Worm (Caenorhabditis elegans) whole organism, L3 larva: ENCODE results near the gene C18H9.1.

Experiments used
- aly-2 ChIP-seq: fragments of 150-350 bp; optimal IDR thresholded peaks from 2 replicates; lab custom pipeline; 2014; ENCODE audit warnings: missing biosample characterization, missing genetic modification characterization
- ceh-82 ChIP-seq: fragments of 150-350 bp; optimal IDR thresholded peaks from 2 replicates; lab custom pipeline; 2014; ENCODE audit warnings: missing biosample characterization, missing genetic modification characterization
- egl-27 ChIP-seq: sonication (generic microtip); optimal IDR thresholded peaks from 4 replicates; lab custom pipeline; 2017; ENCODE audit warnings: missing biosample characterization, missing genetic modification reagents, missing genetic modification characterization
- egl-5 ChIP-seq: fragments of 150-350 bp; optimal IDR thresholded peaks from 2 replicates; lab custom pipeline; 2017; ENCODE audit warnings: missing biosample characterization, missing genetic modification reagents, missing genetic modification characterization, inconsistent platforms
- elt-2 ChIP-seq: sonication (generic microtip); optimal IDR thresholded peaks from 2 replicates; lab custom pipeline; 2016; ENCODE audit warnings: missing genetic modification reagents, mild to moderate bottlenecking, missing genetic modification characterization, missing compliant biosample characterization
- elt-3 ChIP-seq, 3 experiments: fragments of 150-350 bp in 1 of 3; sonication (generic microtip) in 2 of 3; optimal IDR thresholded peaks; 2 replicates in 2 of 3; 4 replicates in 1 of 3; lab custom pipeline; 2014 to 2017; ENCODE audit warnings: missing biosample characterization in 3 of 3, missing genetic modification characterization in 3 of 3
- eor-1 ChIP-seq, 2 experiments: fragments of 150-350 bp; optimal IDR thresholded peaks; 2 replicates each; lab custom pipeline; 2014 to 2018; ENCODE audit warnings: missing biosample characterization in 2 of 2, missing genetic modification characterization in 2 of 2
- fkh-10 ChIP-seq: sonication (generic microtip); optimal IDR thresholded peaks from 2 replicates; lab custom pipeline; 2017; ENCODE audit warnings: missing biosample characterization, missing genetic modification reagents, missing genetic modification characterization
- fkh-2 ChIP-seq: fragments of 150-350 bp; optimal IDR thresholded peaks from 2 replicates; lab custom pipeline; 2014; ENCODE audit warnings: missing biosample characterization, missing genetic modification reagents, missing genetic modification characterization
- fos-1 ChIP-seq: fragments of 150-350 bp; optimal IDR thresholded peaks from 2 replicates; lab custom pipeline; 2014; ENCODE audit warnings: missing biosample characterization, missing genetic modification characterization
- hmg-11 ChIP-seq: sonication (generic microtip); optimal IDR thresholded peaks from 2 replicates; lab custom pipeline; 2016; ENCODE audit warnings: missing genetic modification characterization, missing compliant biosample characterization
- jun-1 ChIP-seq: fragments of 150-350 bp; optimal IDR thresholded peaks from 2 replicates; lab custom pipeline; 2014; ENCODE audit warnings: missing biosample characterization, missing genetic modification reagents, missing genetic modification characterization
- lsy-12 ChIP-seq: sonication (generic microtip); optimal IDR thresholded peaks from 2 replicates; lab custom pipeline; 2016; ENCODE audit warnings: mild to moderate bottlenecking, missing genetic modification characterization, missing compliant biosample characterization
- mdl-1 ChIP-seq: fragments of 150-350 bp; optimal IDR thresholded peaks from 2 replicates; lab custom pipeline; 2014; ENCODE audit warnings: missing biosample characterization, missing genetic modification characterization
- nhr-12 ChIP-seq: fragments of 150-350 bp; optimal IDR thresholded peaks from 2 replicates; lab custom pipeline; 2014; ENCODE audit warnings: missing biosample characterization, missing genetic modification characterization
- nhr-237 ChIP-seq: fragments of 150-350 bp; optimal IDR thresholded peaks from 2 replicates; lab custom pipeline; 2014; ENCODE audit warnings: missing biosample characterization, missing genetic modification characterization
- nhr-25 ChIP-seq: sonication (generic microtip); optimal IDR thresholded peaks from 2 replicates; lab custom pipeline; 2017; ENCODE audit warnings: missing biosample characterization, missing genetic modification characterization
- nhr-28 ChIP-seq: fragments of 150-350 bp; optimal IDR thresholded peaks from 2 replicates; lab custom pipeline; 2014; ENCODE audit warnings: missing biosample characterization, missing genetic modification characterization
- nhr-43 ChIP-seq: sonication (generic microtip); optimal IDR thresholded peaks from 2 replicates; lab custom pipeline; 2016; ENCODE audit warnings: mild to moderate bottlenecking, missing genetic modification characterization, missing compliant biosample characterization; ENCODE audit not compliant: poor library complexity, severe bottlenecking
- nhr-67 ChIP-seq: fragments of 150-350 bp; optimal IDR thresholded peaks from 2 replicates; lab custom pipeline; 2014; ENCODE audit warnings: missing biosample characterization, missing genetic modification characterization
- nhr-76 ChIP-seq: fragments of 150-350 bp; sonication (generic microtip); optimal IDR thresholded peaks from 5 replicates; lab custom pipeline; 2014; ENCODE audit warnings: missing biosample characterization, missing genetic modification characterization
- nhr-77 ChIP-seq: fragments of 150-350 bp; optimal IDR thresholded peaks from 2 replicates; lab custom pipeline; 2014; ENCODE audit warnings: missing biosample characterization, missing genetic modification characterization
- pha-4 ChIP-seq: fragments of 150-350 bp; optimal IDR thresholded peaks from 2 replicates; lab custom pipeline; 2014; ENCODE audit warnings: missing biosample characterization, missing genetic modification reagents, missing genetic modification characterization
- pqm-1 ChIP-seq: fragments of 150-350 bp; optimal IDR thresholded peaks from 2 replicates; lab custom pipeline; 2017; ENCODE audit warnings: missing biosample characterization, missing genetic modification characterization, inconsistent platforms
- snpc-4 ChIP-seq: fragments of 150-350 bp; optimal IDR thresholded peaks from 2 replicates; lab custom pipeline; 2014; ENCODE audit warnings: missing biosample characterization, missing genetic modification characterization
- tbx-2 ChIP-seq: sonication (generic microtip); optimal IDR thresholded peaks from 2 replicates; lab custom pipeline; 2016; ENCODE audit warnings: mild to moderate bottlenecking, missing genetic modification characterization, missing compliant biosample characterization
- unc-62 ChIP-seq: fragments of 150-350 bp; sonication (generic microtip); optimal IDR thresholded peaks from 4 replicates; lab custom pipeline; 2014; ENCODE audit warnings: missing biosample characterization, missing genetic modification reagents, missing genetic modification characterization
- ztf-11 ChIP-seq: fragments of 150-350 bp; optimal IDR thresholded peaks from 2 replicates; lab custom pipeline; 2014; ENCODE audit warnings: missing biosample characterization, missing genetic modification characterization
- ztf-4 ChIP-seq: fragments of 150-350 bp; optimal IDR thresholded peaks from 2 replicates; lab custom pipeline; 2014; ENCODE audit warnings: missing biosample characterization, missing genetic modification characterization

Gene C18H9.1

DNA sequence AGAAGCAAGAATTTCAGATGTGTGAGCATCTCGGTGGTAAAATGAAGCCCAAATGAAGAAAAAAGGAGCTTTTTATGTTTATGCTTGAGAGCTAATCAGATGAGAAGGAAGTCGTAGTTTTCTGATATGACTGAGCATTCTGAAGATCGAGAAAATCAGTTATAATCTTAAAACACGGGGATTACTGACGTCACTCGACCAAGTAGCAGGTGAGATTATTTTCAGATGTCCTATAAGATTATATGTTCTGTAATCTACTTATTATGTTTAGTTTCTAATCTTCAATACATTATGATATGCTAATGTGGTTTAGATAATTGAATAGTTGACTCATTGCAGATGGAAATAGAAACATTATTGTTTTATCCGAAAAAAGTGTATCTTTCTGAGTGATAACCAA is 46.9 kb downstream of the C18H9.1 start, which contains the start of gene ins-14:
Gene ins-14, minus strand, starts transcription at position 32 of the 400 bp plus-strand sequence.
- no peak for TF ChIP-seq ztf-4
- TF ChIP-seq elt-2 (tag; lab: Kevin White, UChicago) = no peak
- no peak for TF ChIP-seq nhr-67 (tag; lab: Kevin White, UChicago)
- TF ChIP-seq, all 47 proteins: peak for 0

DNA sequence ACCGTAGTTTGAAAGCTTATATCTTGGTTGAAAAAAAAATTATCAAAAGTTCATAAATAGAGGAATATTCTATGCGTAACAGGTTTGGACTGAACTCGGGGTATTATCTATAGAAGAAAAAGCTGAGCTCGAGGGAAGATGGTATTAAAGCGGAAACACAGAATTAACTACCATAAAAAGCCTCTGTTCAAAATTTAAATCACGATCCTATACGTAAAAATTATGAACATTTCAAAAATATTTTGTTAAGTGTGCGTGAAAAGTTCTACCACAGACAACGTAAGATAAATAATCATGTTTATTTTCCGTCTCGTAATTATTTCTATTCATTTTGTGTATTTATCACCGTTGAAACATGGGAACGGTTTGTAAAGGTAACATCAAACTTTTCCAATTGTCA is 47.5 kb downstream of the C18H9.1 start, which contains the start of gene F41G3.5:
Gene F41G3.5, plus strand, starts transcription at position 301 of the 400 bp plus-strand sequence.
- TF ChIP-seq egl-5 (tag; lab: Kevin White, UChicago) (no peak), nhr-67 (tag; lab: Kevin White, UChicago) (no peak), pqm-1 (tag; lab: Kevin White, UChicago) (no peak), fkh-10 (GFP tag; lab: Kevin White, UChicago) (no peak), eor-1 (tag; optimal IDR thresholded peaks at IDR 0.05; lab: Kevin White, UChicago) (no peak), ztf-4 (no peak), pha-4 (tag; lab: Kevin White, UChicago) (no peak), elt-3 (tag; optimal IDR thresholded peaks at IDR 0.05; lab: Kevin White, UChicago) (no peak), hmg-11 (no peak), egl-27 (tag; lab: Kevin White, UChicago) (no peak), unc-62 (no peak), mdl-1 (tag; lab: Kevin White, UChicago) (no peak), nhr-43 (no peak), aly-2 (no peak), fkh-2 (no peak), nhr-76 (tag; lab: Kevin White, UChicago) (no peak), nhr-77 (no peak), nhr-28 (tag; lab: Kevin White, UChicago) (no peak), nhr-25 (tag; lab: Kevin White, UChicago) (no peak)
- TF ChIP-seq, all 47 proteins: peak for 0

DNA sequence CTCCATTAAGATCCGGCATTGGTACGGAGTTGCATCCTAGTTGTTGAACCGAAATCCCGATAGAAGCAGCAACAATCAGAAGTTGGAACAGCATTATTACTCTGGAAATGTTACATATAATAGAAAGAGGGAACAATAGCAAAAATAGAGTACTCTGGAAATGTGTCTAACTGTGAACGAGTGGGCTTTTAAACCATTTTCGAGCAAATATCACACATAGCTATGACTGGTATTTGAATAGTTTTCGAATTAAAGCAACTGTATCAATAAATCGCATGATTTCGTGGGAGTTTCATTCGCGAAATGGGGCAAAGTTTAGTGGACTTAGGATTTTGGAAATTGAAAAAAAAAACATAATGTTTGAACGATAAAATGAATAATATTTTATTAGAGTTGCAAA is 50.5 kb downstream of the C18H9.1 start, which contains the start of gene F41G3.10:
Gene F41G3.10, minus strand, starts transcription at position 101 of the 400 bp plus-strand sequence.
- TF ChIP-seq pha-4 (tag; lab: Kevin White, UChicago) (no peak), snpc-4 (tag; lab: Kevin White, UChicago) (no peak), fos-1 (tag; lab: Kevin White, UChicago) (no peak), nhr-76 (tag; lab: Kevin White, UChicago) (no peak), aly-2 (no peak), nhr-237 (tag; lab: Kevin White, UChicago) (no peak), ceh-82 (tag; lab: Kevin White, UChicago) (no peak), nhr-28 (tag; lab: Kevin White, UChicago) (no peak), nhr-12 (no peak), nhr-77 (no peak), mdl-1 (tag; lab: Kevin White, UChicago) (no peak), pqm-1 (tag; lab: Kevin White, UChicago) (no peak), tbx-2 (tag; lab: Kevin White, UChicago) (no peak), ztf-11 (tag; lab: Kevin White, UChicago) (no peak), fkh-2 (no peak), nhr-25 (tag; lab: Kevin White, UChicago) (no peak), jun-1 (no peak), hmg-11 (no peak), lsy-12 (tag; lab: Kevin White, UChicago) (no peak)
